Fruit fly (Drosophila melanogaster): ENCODE results near the gene CG43179.

The CG43179 gene

DNA sequence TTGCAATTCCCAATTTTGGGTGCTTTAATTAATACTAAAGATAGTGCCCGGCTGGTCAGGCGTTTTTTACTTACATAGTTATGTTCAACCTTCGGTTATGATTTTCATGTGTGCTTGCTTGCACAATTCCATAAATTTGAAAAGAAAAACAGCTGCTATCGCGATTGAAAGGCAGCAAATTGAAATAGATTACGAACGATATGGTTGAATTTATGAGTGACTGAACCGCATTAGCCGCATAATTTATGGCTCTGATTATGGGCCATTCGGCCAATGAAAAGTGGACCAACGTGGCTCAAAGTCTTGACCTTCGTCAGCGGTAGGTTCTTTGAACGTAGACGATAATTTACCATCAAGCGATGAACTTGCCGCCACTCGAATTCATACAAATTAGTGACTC, 40.2 kb downstream of the CG43179 start:
- TF ChIP-seq Dif (GFP tag; optimal IDR thresholded peaks at IDR 0.05; ENCODE audit: partially characterized antibody) (no peak), brk (GFP tag; optimal IDR thresholded peaks at IDR 0.05) (no peak), N (GFP tag; optimal IDR thresholded peaks at IDR 0.05) (no peak)

dm6 chr3R:14296700-14297099, 40.8 kb downstream of the CG43179 start:
- TF ChIP-seq brk (GFP tag; optimal IDR thresholded peaks at IDR 0.05) (no peak), Vsx2 (GFP tag; optimal IDR thresholded peaks at IDR 0.05; ENCODE audit: partially characterized antibody) (no peak), jim (GFP tag; optimal IDR thresholded peaks at IDR 0.05) (no peak), Hnf4 (GFP tag; optimal IDR thresholded peaks at IDR 0.05) (no peak), OdsH (GFP tag; optimal IDR thresholded peaks at IDR 0.05) (no peak), fru (GFP tag; optimal IDR thresholded peaks at IDR 0.05) (no peak)

- TF ChIP-seq dmrt93B (GFP tag; optimal IDR thresholded peaks at IDR 0.05) (no peak), jim (GFP tag; optimal IDR thresholded peaks at IDR 0.05) (no peak), Myc (optimal IDR thresholded peaks at IDR 0.05) (no peak), h (GFP tag; optimal IDR thresholded peaks at IDR 0.05) (no peak), CG32264 (GFP tag; optimal IDR thresholded peaks at IDR 0.05) (no peak), N (GFP tag; optimal IDR thresholded peaks at IDR 0.05) (no peak), ey (GFP tag; optimal IDR thresholded peaks at IDR 0.05) (no peak), CrebA (GFP tag; optimal IDR thresholded peaks at IDR 0.05; ENCODE audit: borderline replicate concordance) (no peak), Abd-B (GFP tag; optimal IDR thresholded peaks at IDR 0.05) (no peak), Rel (GFP tag; optimal IDR thresholded peaks at IDR 0.05) (no peak), Rel (tag; optimal IDR thresholded peaks at IDR 0.05) (no peak), Sp1 (GFP tag; optimal IDR thresholded peaks at IDR 0.05) (no peak), GATAd (GFP tag; optimal IDR thresholded peaks at IDR 0.05) (no peak), dsf (GFP tag; optimal IDR thresholded peaks at IDR 0.05; ENCODE audit: borderline replicate concordance) (no peak), HLH106 (tag; optimal IDR thresholded peaks at IDR 0.05) (no peak), Dif (GFP tag; optimal IDR thresholded peaks at IDR 0.05; ENCODE audit: partially characterized antibody) (no peak), sv (GFP tag; optimal IDR thresholded peaks at IDR 0.05) (no peak), dl (GFP tag; optimal IDR thresholded peaks at IDR 0.05; ENCODE audit: insufficient read depth in 1 of 2, partially characterized antibody in 2 of 2) (no peak), sage (GFP tag; optimal IDR thresholded peaks at IDR 0.05) (no peak), Dfd (GFP tag; optimal IDR thresholded peaks at IDR 0.05) (no peak), Jra (GFP tag; optimal IDR thresholded peaks at IDR 0.05) (no peak)
Measured at dm6 chr3R:14297489-14297888, 41.6 kb downstream of the CG43179 start.

DNA sequence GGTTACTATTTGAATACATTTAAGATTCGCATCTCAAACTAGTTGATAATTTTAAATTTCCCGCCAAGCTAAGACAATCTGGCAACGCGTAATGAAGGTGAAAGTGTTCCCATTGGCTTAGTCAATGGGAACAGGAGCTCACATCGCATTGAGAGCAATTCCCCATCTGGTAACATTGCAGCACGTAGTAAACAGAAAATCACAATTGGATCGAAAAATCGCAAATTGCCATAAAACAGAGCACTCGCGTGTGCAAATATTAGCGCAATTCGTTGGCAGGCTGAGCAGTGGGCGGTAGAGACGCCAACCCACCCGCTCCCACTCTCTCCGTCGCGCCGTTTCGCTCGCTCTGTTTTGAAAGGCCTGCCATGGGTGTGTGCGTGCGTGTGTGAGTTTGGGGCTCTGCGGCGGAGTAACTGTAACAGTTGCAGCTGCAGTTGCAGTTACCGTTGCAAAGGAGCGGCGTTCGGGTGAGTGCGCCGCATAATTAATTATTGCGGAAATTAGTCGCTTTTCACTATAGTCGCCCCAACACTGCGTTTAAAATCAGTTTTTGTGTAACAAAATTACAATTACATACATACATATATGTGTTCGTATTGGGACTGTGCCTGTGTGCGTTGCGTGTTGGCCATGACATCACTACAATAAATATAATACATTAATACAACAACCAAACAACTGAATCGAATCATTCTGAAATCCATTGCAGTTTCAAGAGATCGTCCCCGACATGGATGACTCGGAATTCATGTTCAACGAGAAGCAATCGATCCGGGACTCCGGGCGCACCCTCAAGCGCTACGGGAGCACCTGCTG, 42.4 kb downstream of the CG43179 start:
- peak; percentile 45 for TF ChIP-seq h (GFP tag; optimal IDR thresholded peaks at IDR 0.05)
- TF ChIP-seq Myc (optimal IDR thresholded peaks at IDR 0.05) = no peak
- no peak for TF ChIP-seq sage (GFP tag; optimal IDR thresholded peaks at IDR 0.05)
- no peak for TF ChIP-seq Rel (GFP tag; optimal IDR thresholded peaks at IDR 0.05)
- TF ChIP-seq Rel (tag; optimal IDR thresholded peaks at IDR 0.05) = peak; percentile 47
- TF ChIP-seq psq (GFP tag; optimal IDR thresholded peaks at IDR 0.05) = peak; percentile 30
- no peak for TF ChIP-seq rgr (GFP tag; optimal IDR thresholded peaks at IDR 0.05)
- TF ChIP-seq Hr83 (GFP tag; optimal IDR thresholded peaks at IDR 0.05; ENCODE audit: poor library complexity, severe bottlenecking) = peak; percentile 50
- peak; percentile 33 for TF ChIP-seq OdsH (GFP tag; optimal IDR thresholded peaks at IDR 0.05)
- peak; percentile 1 for TF ChIP-seq N (GFP tag; optimal IDR thresholded peaks at IDR 0.05)

dm6 chr3R:14299891-14300290, 44.0 kb downstream of the CG43179 start:
- TF ChIP-seq rgr (GFP tag; optimal IDR thresholded peaks at IDR 0.05) (no peak), Abd-B (GFP tag; optimal IDR thresholded peaks at IDR 0.05) (no peak), Dfd (GFP tag; optimal IDR thresholded peaks at IDR 0.05) (no peak), dmrt93B (GFP tag; optimal IDR thresholded peaks at IDR 0.05) (no peak)
